Worm (Caenorhabditis elegans) whole organism, L4/young adult: ENCODE data around the gene R07C12.3.

ENCODE experiments used
- W03F9.2 ChIP-seq: fragments of 150-350 bp; optimal IDR thresholded peaks from 2 replicates; lab custom pipeline; 2014; ENCODE audit warnings: missing biosample characterization, missing genetic modification characterization
- dao-5 ChIP-seq: sonication (generic microtip); optimal IDR thresholded peaks from 2 replicates; lab custom pipeline; 2016; ENCODE audit warnings: missing genotype, missing genetic modification characterization, moderate library complexity, missing compliant biosample characterization
- him-1 ChIP-seq: sonication (generic microtip); optimal IDR thresholded peaks from 2 replicates; lab custom pipeline; 2016; ENCODE audit warnings: missing genotype, missing genetic modification reagents, missing genetic modification characterization, missing compliant biosample characterization

- TF ChIP-seq dao-5 (tag; lab: Kevin White, UChicago) (no peak), him-1 (tag; lab: Kevin White, UChicago) (no peak), W03F9.2 (tag; lab: Kevin White, UChicago) (no peak)
These were observed 32.5 kb upstream of the R07C12.3 start, which contains the start of gene F49F1.14 for ce11 chrIV:4112387-4112786.
